Worm (Caenorhabditis elegans): ENCODE results near the gene sel-10.

- TF ChIP-seq elt-1 (tag; optimal IDR thresholded peaks at IDR 0.05; ENCODE audit: borderline replicate concordance, insufficient read depth), result no peak
- no peak for TF ChIP-seq pha-4 (tag; optimal IDR thresholded peaks at IDR 0.05)
- no peak for TF ChIP-seq sptf-1 (tag; optimal IDR thresholded peaks at IDR 0.05)
- TF ChIP-seq tbx-8 (GFP tag; optimal IDR thresholded peaks at IDR 0.05), result no peak
- TF ChIP-seq unc-62 (GFP tag; optimal IDR thresholded peaks at IDR 0.05), result no peak
- TF ChIP-seq nhr-76 (tag; optimal IDR thresholded peaks at IDR 0.05), result no peak
Measured at ce11 chrV:13799190-13799589, 20.0 kb upstream of the sel-10 start.

Data from whole organism, mixed stage, embryonic.